Worm (Caenorhabditis elegans) whole organism, young adult: ENCODE measurements around the gene Y51H7C.8.

Experiments
- mes-4 ChIP-seq: sonication (generic microtip); optimal IDR thresholded peaks from 2 replicates; lab custom pipeline; 2016; ENCODE audit warnings: missing genotype, missing genetic modification characterization, missing compliant biosample characterization
- nhr-90 ChIP-seq: sonication (generic microtip); optimal IDR thresholded peaks from 2 replicates; lab custom pipeline; 2016; ENCODE audit warnings: missing genotype, mild to moderate bottlenecking, missing genetic modification characterization, missing compliant biosample characterization
- snpc-4 ChIP-seq, 5 experiments: fragments of 150-350 bp in 1 of 5; sonication (generic microtip) in 4 of 5; optimal IDR thresholded peaks; 2 replicates each; lab custom pipeline; 2014 to 2018; ENCODE audit warnings: missing genetic modification characterization in 5 of 5, missing biosample characterization in 3 of 5, antibody characterized with exemption in 2 of 5, mild to moderate bottlenecking in 2 of 5, missing compliant biosample characterization in 2 of 5, missing genotype in 2 of 5, moderate library complexity in 2 of 5, missing genetic modification reagents in 1 of 5

DNA sequence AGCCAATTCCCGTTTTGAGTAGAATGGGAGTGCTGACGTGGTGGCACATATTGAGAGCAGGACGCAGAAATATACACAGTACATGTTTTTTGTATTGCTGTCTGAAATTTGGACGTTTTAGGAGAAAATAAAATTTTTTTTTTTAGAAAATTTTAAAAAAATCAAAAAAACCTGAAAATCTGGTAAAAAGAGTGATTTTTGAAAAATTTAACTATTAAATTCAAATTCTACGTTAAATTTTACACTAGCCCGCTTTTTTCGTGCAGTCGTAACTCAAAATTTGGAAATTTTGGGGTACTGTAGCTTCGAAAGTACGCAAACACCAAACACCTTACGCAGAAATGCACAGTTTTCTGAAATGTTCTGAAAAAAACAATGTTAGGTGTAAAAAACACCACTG lies 43.7 kb upstream of the Y51H7C.8 start, which contains the start of gene C13A10.2:
- TF ChIP-seq snpc-4 (GFP tag; optimal IDR thresholded peaks at IDR 0.05; lab: Kevin White, UChicago), result no peak
- TF ChIP-seq snpc-4 (tag; optimal IDR thresholded peaks at IDR 0.05; lab: Kevin White, UChicago), result no peak
- no peak for TF ChIP-seq mes-4 (tag; lab: Kevin White, UChicago)
- no peak for TF ChIP-seq nhr-90 (tag; lab: Kevin White, UChicago)
